Fruit fly (Drosophila melanogaster) whole organism, embryonic: ENCODE data around the gene CG4297.
A peak's percentile ranks its signal among the peaks of the same experiment; 100 is the strongest.

ENCODE experiments used
- Ada2b ChIP-seq: fragments of 200-800 bp; sonication (Bioruptor generic); IDR thresholded peaks from 2 replicates; pipeline ENCODE4 v1.3.6; 2022; ENCODE audit warnings: missing biosample characterization, missing genetic modification characterization
- Blimp-1 ChIP-seq: fragments of 200-800 bp; sonication (Bioruptor generic); optimal IDR thresholded peaks from 3 replicates; lab custom pipeline; 2018; ENCODE audit warnings: missing biosample characterization, missing genetic modification characterization, mild to moderate bottlenecking, moderate library complexity, missing genetic modification reagents
- CG1024 ChIP-seq: fragments of 200-800 bp; sonication (Bioruptor generic); IDR thresholded peaks from 2 replicates; pipeline ENCODE4 v1.3.6; 2022; ENCODE audit warnings: missing biosample characterization, missing genetic modification characterization
- CG10274 ChIP-seq: fragments of 200-800 bp; sonication (Bioruptor generic); optimal IDR thresholded peaks from 3 replicates; lab custom pipeline; 2017; ENCODE audit warnings: missing biosample characterization, mild to moderate bottlenecking, missing genetic modification characterization
- CG12104 ChIP-seq: fragments of 200-800 bp; sonication (Bioruptor generic); optimal IDR thresholded peaks from 3 replicates; lab custom pipeline; 2016; ENCODE audit warnings: missing biosample characterization, missing genetic modification characterization
- CG14050 ChIP-seq: fragments of 200-800 bp; sonication (Bioruptor generic); IDR thresholded peaks from 3 replicates; pipeline ENCODE4 v1.3.6; 2022; ENCODE audit warnings: missing biosample characterization, missing genetic modification characterization
- CG14965 ChIP-seq: fragments of 200-800 bp; sonication (Bioruptor generic); optimal IDR thresholded peaks from 2 replicates; lab custom pipeline; 2016; ENCODE audit warnings: missing biosample characterization, missing genetic modification characterization, borderline replicate concordance
- CG17802 ChIP-seq: fragments of 200-800 bp; sonication (Bioruptor generic); optimal IDR thresholded peaks from 2 replicates; lab custom pipeline; 2018; ENCODE audit warnings: missing biosample characterization, mild to moderate bottlenecking, missing genetic modification characterization, moderate library complexity
- CG18619 ChIP-seq: fragments of 200-800 bp; sonication (Bioruptor generic); optimal IDR thresholded peaks from 3 replicates; lab custom pipeline; 2017; ENCODE audit warnings: missing biosample characterization, mild to moderate bottlenecking, missing genetic modification characterization
- CG2875 ChIP-seq: fragments of 200-800 bp; sonication (Bioruptor generic); optimal IDR thresholded peaks from 2 replicates; lab custom pipeline; 2017; ENCODE audit warnings: missing biosample characterization, mild to moderate bottlenecking, missing genetic modification characterization, missing genetic modification reagents
- CG3407 ChIP-seq: fragments of 200-800 bp; sonication (Bioruptor generic); optimal IDR thresholded peaks from 2 replicates; lab custom pipeline; 2018; ENCODE audit warnings: missing biosample characterization, mild to moderate bottlenecking, missing genetic modification characterization
- CG6854 ChIP-seq: fragments of 200-800 bp; sonication (Bioruptor generic); optimal IDR thresholded peaks from 3 replicates; lab custom pipeline; 2017; ENCODE audit warnings: missing biosample characterization, mild to moderate bottlenecking, missing genetic modification characterization
- CG7372 ChIP-seq: fragments of 200-800 bp; sonication (Bioruptor generic); IDR thresholded peaks from 2 replicates; pipeline ENCODE4 v1.3.6; 2022; ENCODE audit warnings: missing biosample characterization, missing genetic modification characterization
- CG7786 ChIP-seq: fragments of 200-800 bp; sonication (Bioruptor generic); optimal IDR thresholded peaks from 2 replicates; lab custom pipeline; 2016; ENCODE audit warnings: missing biosample characterization, missing genetic modification characterization
- CG8089 ChIP-seq: fragments of 200-800 bp; sonication (Bioruptor generic); optimal IDR thresholded peaks from 3 replicates; lab custom pipeline; 2016; ENCODE audit warnings: missing biosample characterization, missing genetic modification characterization
- CG8388 ChIP-seq: fragments of 200-800 bp; sonication (Bioruptor generic); optimal IDR thresholded peaks from 2 replicates; lab custom pipeline; 2019; ENCODE audit warnings: missing biosample characterization, mild to moderate bottlenecking, missing genetic modification characterization, moderate library complexity
- CkIIα-i1 ChIP-seq: fragments of 200-800 bp; sonication (Bioruptor generic); IDR thresholded peaks from 2 replicates; pipeline ENCODE4 v1.3.6; 2022; ENCODE audit warnings: missing biosample characterization, missing genetic modification characterization
- Dll ChIP-seq: fragments of 200-800 bp; sonication (Bioruptor generic); IDR thresholded peaks from 4 replicates; pipeline ENCODE4 v1.3.6; 2022; ENCODE audit warnings: missing biosample characterization, missing genetic modification characterization; ENCODE audit not compliant: partially characterized antibody
- ERR ChIP-seq: fragments of 200-800 bp; sonication (Bioruptor generic); optimal IDR thresholded peaks from 2 replicates; lab custom pipeline; 2016; ENCODE audit warnings: missing biosample characterization, missing genetic modification characterization
- HLH3B ChIP-seq: fragments of 200-800 bp; sonication (Bioruptor generic); IDR thresholded peaks from 2 replicates; pipeline ENCODE4 v1.3.6; 2022; ENCODE audit warnings: missing biosample characterization, missing genetic modification characterization
- Hey ChIP-seq: fragments of 200-800 bp; sonication (Bioruptor generic); optimal IDR thresholded peaks from 3 replicates; lab custom pipeline; 2018; ENCODE audit warnings: missing biosample characterization, mild to moderate bottlenecking, missing genetic modification characterization
- Kr ChIP-seq: fragments of 200-800 bp; sonication (Bioruptor generic); optimal IDR thresholded peaks from 2 replicates; lab custom pipeline; 2017; ENCODE audit warnings: missing biosample characterization, mild to moderate bottlenecking, missing genetic modification characterization
- MTF-1 ChIP-seq: fragments of 200-800 bp; sonication (Bioruptor generic); optimal IDR thresholded peaks from 2 replicates; lab custom pipeline; 2018; ENCODE audit warnings: missing biosample characterization, mild to moderate bottlenecking, missing genetic modification characterization, borderline replicate concordance
- Max ChIP-seq: fragments of 200-800 bp; sonication (Bioruptor generic); optimal IDR thresholded peaks from 2 replicates; lab custom pipeline; 2016; ENCODE audit warnings: missing biosample characterization, mild to moderate bottlenecking, missing genetic modification characterization
- Med ChIP-seq: fragments of 200-800 bp; sonication (Bioruptor generic); peaks from one replicate; lab custom pipeline; 2016; ENCODE audit warnings: missing biosample characterization, missing genetic modification characterization, mild to moderate bottlenecking, inconsistent platforms, moderate library complexity
- Mes4 ChIP-seq: fragments of 200-800 bp; sonication (Bioruptor generic); optimal IDR thresholded peaks from 2 replicates; lab custom pipeline; 2016; ENCODE audit warnings: missing biosample characterization, missing genetic modification characterization
- NC2β ChIP-seq: fragments of 200-800 bp; sonication (Bioruptor generic); optimal IDR thresholded peaks from 2 replicates; lab custom pipeline; 2016; ENCODE audit warnings: missing biosample characterization, missing genetic modification characterization
- abd-A ChIP-seq: fragments of 200-800 bp; sonication (Bioruptor generic); optimal IDR thresholded peaks from 3 replicates; lab custom pipeline; 2019; ENCODE audit warnings: missing biosample characterization, mild to moderate bottlenecking, missing genetic modification characterization, moderate library complexity
- ash1 ChIP-seq: fragments of 200-800 bp; sonication (Bioruptor generic); optimal IDR thresholded peaks from 2 replicates; lab custom pipeline; 2018; ENCODE audit warnings: missing biosample characterization, mild to moderate bottlenecking, missing genetic modification characterization
- dan ChIP-seq: fragments of 200-800 bp; sonication (Bioruptor generic); IDR thresholded peaks from 2 replicates; pipeline ENCODE4 v1.3.6; 2022; ENCODE audit warnings: missing biosample characterization, missing genetic modification characterization
- dysf ChIP-seq: fragments of 200-800 bp; sonication (Bioruptor generic); IDR thresholded peaks from 3 replicates; pipeline ENCODE4 v1.3.6; 2022; ENCODE audit warnings: missing biosample characterization, missing genetic modification characterization
- ewg ChIP-seq: fragments of 200-800 bp; sonication (Bioruptor generic); optimal IDR thresholded peaks from 3 replicates; lab custom pipeline; 2017; ENCODE audit warnings: mild to moderate bottlenecking, missing biosample characterization, missing genetic modification reagents, missing genetic modification characterization
- exex ChIP-seq: fragments of 200-800 bp; sonication (Bioruptor generic); optimal IDR thresholded peaks from 4 replicates; lab custom pipeline; 2018; ENCODE audit warnings: missing biosample characterization, mild to moderate bottlenecking, missing genetic modification characterization, moderate library complexity
- hkb ChIP-seq, 2 experiments: fragments of 200-800 bp in 1 of 2; fragments of >200 bp in 1 of 2; sonication (Bioruptor generic) in 1 of 2; IDR thresholded peaks in 1 of 2; optimal IDR thresholded peaks in 1 of 2; 2 replicates each; pipeline versions ENCODE4 v1.3.6 to Lab custom; 2017 to 2022; ENCODE audit warnings: missing biosample characterization in 1 of 2, missing genetic modification characterization in 1 of 2
- jigr1 ChIP-seq: fragments of 200-800 bp; sonication (Bioruptor generic); IDR thresholded peaks from 3 replicates; pipeline ENCODE4 v1.3.6; 2022; ENCODE audit warnings: missing biosample characterization, missing genetic modification characterization
- lmd ChIP-seq: fragments of 200-800 bp; sonication (Bioruptor generic); IDR thresholded peaks from 2 replicates; pipeline ENCODE4 v1.3.6; 2022; ENCODE audit warnings: missing biosample characterization, missing genetic modification characterization
- mld ChIP-seq: fragments of 200-800 bp; sonication (Bioruptor generic); IDR thresholded peaks from 3 replicates; pipeline ENCODE4 v1.3.6; 2022; ENCODE audit warnings: missing biosample characterization, missing genetic modification characterization; ENCODE audit not compliant: partially characterized antibody
- oc ChIP-seq: fragments of 200-800 bp; sonication (Bioruptor generic); optimal IDR thresholded peaks from 2 replicates; lab custom pipeline; 2018; ENCODE audit warnings: missing biosample characterization, mild to moderate bottlenecking, missing genetic modification characterization, moderate library complexity
- odd ChIP-seq: fragments of 200-800 bp; sonication (Bioruptor generic); optimal IDR thresholded peaks from 2 replicates; lab custom pipeline; 2017; ENCODE audit warnings: missing biosample characterization, mild to moderate bottlenecking, missing genetic modification characterization
- psq ChIP-seq: fragments of 200-800 bp; sonication (Bioruptor generic); optimal IDR thresholded peaks from 2 replicates; lab custom pipeline; 2017; ENCODE audit warnings: missing biosample characterization, missing genetic modification characterization
- pzg ChIP-seq: fragments of 200-800 bp; sonication (Bioruptor generic); optimal IDR thresholded peaks from 3 replicates; lab custom pipeline; 2018; ENCODE audit warnings: missing biosample characterization, mild to moderate bottlenecking, missing genetic modification characterization, moderate library complexity
- ro ChIP-seq: fragments of 200-800 bp; sonication (Bioruptor generic); IDR thresholded peaks from 2 replicates; pipeline ENCODE4 v1.3.6; 2022; ENCODE audit warnings: missing biosample characterization, missing genetic modification characterization
- scrt ChIP-seq: fragments of 200-800 bp; sonication (Bioruptor generic); optimal IDR thresholded peaks from 2 replicates; lab custom pipeline; 2018; ENCODE audit warnings: missing biosample characterization, mild to moderate bottlenecking, missing genetic modification characterization, moderate library complexity
- so ChIP-seq: fragments of 200-800 bp; sonication (Bioruptor generic); IDR thresholded peaks from 3 replicates; pipeline ENCODE4 v1.3.6; 2022; ENCODE audit warnings: missing biosample characterization, missing genetic modification characterization
- ssp ChIP-seq: fragments of 200-800 bp; sonication (Bioruptor generic); IDR thresholded peaks from 2 replicates; pipeline ENCODE4 v1.3.6; 2022; ENCODE audit warnings: missing biosample characterization, missing genetic modification characterization
- tup ChIP-seq: fragments of 200-800 bp; sonication (Bioruptor generic); optimal IDR thresholded peaks from 2 replicates; lab custom pipeline; 2016; ENCODE audit warnings: missing biosample characterization, mild to moderate bottlenecking, missing genetic modification characterization, moderate library complexity
- twi ChIP-seq: fragments of 200-800 bp; optimal IDR thresholded peaks from 2 replicates; lab custom pipeline; 2019; ENCODE audit warnings: missing biosample characterization, mild to moderate bottlenecking, missing genetic modification characterization, moderate library complexity
- zen2 ChIP-seq: fragments of 200-800 bp; sonication (Bioruptor generic); IDR thresholded peaks from 3 replicates; pipeline ENCODE4 v1.3.6; 2022; ENCODE audit warnings: missing biosample characterization, missing genetic modification characterization; ENCODE audit not compliant: partially characterized antibody
- zfh2 ChIP-seq: fragments of 200-800 bp; sonication (Bioruptor generic); optimal IDR thresholded peaks from 2 replicates; lab custom pipeline; 2016; ENCODE audit warnings: missing biosample characterization, missing genetic modification characterization

Gene CG4297

DNA sequence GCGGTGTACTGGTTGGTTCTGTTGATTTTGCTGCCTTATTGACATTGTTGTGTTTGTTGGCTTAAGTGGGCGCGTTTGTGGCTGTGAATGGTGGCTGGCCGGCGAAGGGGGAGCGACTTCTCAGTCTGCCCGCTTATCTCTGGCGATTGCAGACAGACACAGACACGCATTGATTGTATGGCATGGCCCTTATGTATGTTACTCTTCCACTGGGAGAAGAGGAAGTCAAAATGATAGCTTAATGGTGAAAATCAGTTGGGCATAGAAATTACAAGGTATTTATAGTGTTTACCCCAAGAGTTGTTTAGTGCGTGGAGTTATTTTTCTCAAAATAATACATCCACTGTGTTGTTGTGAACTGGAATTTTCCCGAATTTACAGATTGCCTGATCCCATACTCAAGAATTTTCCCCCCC, 13.8 kb upstream of the CG4297 start (continued):
- peak; percentile 85 for TF ChIP-seq ewg
- TF ChIP-seq jigr1 (GFP tag; lab: Robert Waterston, UW): no peak
- TF ChIP-seq Ada2b (GFP tag; lab: Robert Waterston, UW): peak; percentile 53; the same call in 1 of the 2 replicates
- TF ChIP-seq CG12104 (GFP tag; lab: Kevin White, UChicago): peak; percentile 86
- peak; percentile 40 for TF ChIP-seq zfh2 (GFP tag; lab: Kevin White, UChicago)
- TF ChIP-seq CG17802 (tag; lab: Kevin White, UChicago): peak; percentile 62
- TF ChIP-seq MTF-1 (GFP tag; lab: Kevin White, UChicago): peak; percentile 97
- TF ChIP-seq dysf (GFP tag; lab: Robert Waterston, UW): peak; percentile 77
- TF ChIP-seq dan (GFP tag; lab: Robert Waterston, UW): no peak
- TF ChIP-seq CG6854 (GFP tag; lab: Kevin White, UChicago): peak; percentile 79
- peak; percentile 80 for TF ChIP-seq Blimp-1 (GFP tag; lab: Kevin White, UChicago)
- peak; percentile 87 for TF ChIP-seq CG14965 (GFP tag; lab: Kevin White, UChicago)
- peak; percentile 85 for TF ChIP-seq CG1024 (GFP tag; lab: Robert Waterston, UW)
- peak; percentile 89 for TF ChIP-seq HLH3B
- peak; percentile 77 for TF ChIP-seq CG10274 (GFP tag; lab: Kevin White, UChicago)
- TF ChIP-seq Med (GFP tag; lab: Kevin White, UChicago): peak; percentile 98
- TF ChIP-seq ERR (GFP tag; lab: Kevin White, UChicago): peak; percentile 89
- TF ChIP-seq so (GFP tag; lab: Robert Waterston, UW): peak; percentile 94
- TF ChIP-seq ssp: peak; percentile 44; the same call in 1 of the 2 replicates
- TF ChIP-seq CG18619 (GFP tag; lab: Kevin White, UChicago): peak; percentile 93
- TF ChIP-seq CG3407 (GFP tag; lab: Kevin White, UChicago): peak; percentile 98
- TF ChIP-seq twi: peak; percentile 56
- peak; percentile 87 for TF ChIP-seq Kr (GFP tag; lab: Kevin White, UChicago)
- TF ChIP-seq CG7372: 0 out of 2 replicates have a peak, but pooled peaks have one; percentile 36
- TF ChIP-seq Hey: peak; percentile 97
- TF ChIP-seq CG8089 (GFP tag; lab: Kevin White, UChicago): peak; percentile 93
- TF ChIP-seq CG2875: peak; percentile 97
- TF ChIP-seq CG14050 (GFP tag; lab: Robert Waterston, UW): peak; percentile 80
- TF ChIP-seq Max (GFP tag; lab: Kevin White, UChicago): peak; percentile 78
- peak; percentile 95 for TF ChIP-seq Mes4 (GFP tag; lab: Kevin White, UChicago)
- peak; percentile 58 for TF ChIP-seq abd-A (tag; lab: Kevin White, UChicago)
- peak; percentile 11 for TF ChIP-seq pzg (GFP tag; lab: Kevin White, UChicago)
- TF ChIP-seq mld (GFP tag; lab: Robert Waterston, UW): no peak
- TF ChIP-seq lmd (GFP tag; lab: Robert Waterston, UW): peak; percentile 45
- peak; percentile 83 for TF ChIP-seq psq (GFP tag; lab: Kevin White, UChicago)
- peak; percentile 93 for TF ChIP-seq tup (GFP tag; lab: Kevin White, UChicago)
- peak; percentile 29; the same call in 1 of the 2 replicates for TF ChIP-seq CkIIα-i1 (GFP tag; lab: Robert Waterston, UW)
- TF ChIP-seq CG8388: peak; percentile 38
- TF ChIP-seq NC2β (GFP tag; lab: Kevin White, UChicago): peak; percentile 89
- TF ChIP-seq ro: peak; percentile 54; the same call in 1 of the 2 replicates
- TF ChIP-seq exex (tag; lab: Kevin White, UChicago): peak; percentile 78
- peak; percentile 95 for TF ChIP-seq odd (GFP tag; lab: Kevin White, UChicago)
- no peak for TF ChIP-seq hkb (optimal IDR thresholded peaks at IDR 0.05; lab: Kevin White, UChicago)
- TF ChIP-seq hkb (GFP tag; IDR thresholded peaks at IDR 0.05; lab: Robert Waterston, UW): peak; percentile 94
- peak; percentile 90 for TF ChIP-seq ash1 (GFP tag; lab: Kevin White, UChicago)
- peak; percentile 86 for TF ChIP-seq scrt (GFP tag; lab: Kevin White, UChicago)
- TF ChIP-seq oc (tag; lab: Kevin White, UChicago): peak; percentile 90
- no peak for TF ChIP-seq zen2 (GFP tag; lab: Robert Waterston, UW)
- no peak for TF ChIP-seq Dll (GFP tag; lab: Robert Waterston, UW)
- TF ChIP-seq CG7786 (GFP tag; lab: Kevin White, UChicago): peak; percentile 79
